Worm (Caenorhabditis elegans): ENCODE data around the gene srx-56.

Gene srx-56

ce11 chrV:7355464-7355863, 18.7 kb upstream of the srx-56 start, which contains the start of gene tag-293:
TSS of gene tag-293 (minus strand) at chrV:7355564.
- TF ChIP-seq W03F9.2 (tag; optimal IDR thresholded peaks at IDR 0.05): no peak
- TF ChIP-seq him-1 (tag; optimal IDR thresholded peaks at IDR 0.05): no peak
- no peak for TF ChIP-seq dao-5 (tag; optimal IDR thresholded peaks at IDR 0.05)

ce11 chrV:7356684-7357083, 17.5 kb upstream of the srx-56 start, which contains the start of gene C03G6.21:
TSS of gene C03G6.21 (minus strand) at chrV:7356784.
- TF ChIP-seq W03F9.2 (tag; optimal IDR thresholded peaks at IDR 0.05): no peak
- TF ChIP-seq him-1 (tag; optimal IDR thresholded peaks at IDR 0.05): no peak

- no peak for TF ChIP-seq him-1 (tag; optimal IDR thresholded peaks at IDR 0.05)
- TF ChIP-seq dao-5 (tag; optimal IDR thresholded peaks at IDR 0.05): no peak
- TF ChIP-seq W03F9.2 (tag; optimal IDR thresholded peaks at IDR 0.05): no peak
Measured at ce11 chrV:7357132-7357531, 17.1 kb upstream of the srx-56 start, which contains the start of gene C03G6.6. TSS of gene C03G6.6 (plus strand) at chrV:7357432.

ce11 chrV:7361673-7362072, 12.5 kb upstream of the srx-56 start, which contains the start of gene cyp-35A1:
TSS of gene cyp-35A1 (minus strand) at chrV:7361773.
- TF ChIP-seq him-1 (tag; optimal IDR thresholded peaks at IDR 0.05) (no peak), dao-5 (tag; optimal IDR thresholded peaks at IDR 0.05) (no peak), W03F9.2 (tag; optimal IDR thresholded peaks at IDR 0.05) (no peak)

- TF ChIP-seq him-1 (tag; optimal IDR thresholded peaks at IDR 0.05) (no peak), dao-5 (tag; optimal IDR thresholded peaks at IDR 0.05) (no peak), W03F9.2 (tag; optimal IDR thresholded peaks at IDR 0.05) (no peak)
Measured at ce11 chrV:7364059-7364458, 10.1 kb upstream of the srx-56 start, which contains the start of gene cyp-35A2. TSS of gene cyp-35A2 (minus strand) at chrV:7364182.

- TF ChIP-seq W03F9.2 (tag; optimal IDR thresholded peaks at IDR 0.05) (no peak), dao-5 (tag; optimal IDR thresholded peaks at IDR 0.05) (no peak), him-1 (tag; optimal IDR thresholded peaks at IDR 0.05) (no peak)
Measured at ce11 chrV:7364951-7365350, 9.2 kb upstream of the srx-56 start, which contains the start of gene exc-13. TSS of gene exc-13 (plus strand) at chrV:7365251.

- TF ChIP-seq W03F9.2 (tag; optimal IDR thresholded peaks at IDR 0.05): no peak
- no peak for TF ChIP-seq him-1 (tag; optimal IDR thresholded peaks at IDR 0.05)
- no peak for TF ChIP-seq dao-5 (tag; optimal IDR thresholded peaks at IDR 0.05)
Measured at ce11 chrV:7369578-7369977, 4.6 kb upstream of the srx-56 start, which contains the start of gene srj-14. TSS of gene srj-14 (plus strand) at chrV:7369708.

ce11 chrV:7379384-7379783, 5.2 kb downstream of the srx-56 start, which contains the start of gene srsx-24:
TSS of gene srsx-24 (minus strand) at chrV:7379484.
- no peak for TF ChIP-seq dao-5 (tag; optimal IDR thresholded peaks at IDR 0.05)
- no peak for TF ChIP-seq him-1 (tag; optimal IDR thresholded peaks at IDR 0.05)
- TF ChIP-seq W03F9.2 (tag; optimal IDR thresholded peaks at IDR 0.05): no peak

ce11 chrV:7381008-7381407, 6.8 kb downstream of the srx-56 start, which contains the start of gene C03G6.17:
TSS of gene C03G6.17 (minus strand) at chrV:7381108.
- TF ChIP-seq him-1 (tag; optimal IDR thresholded peaks at IDR 0.05): no peak
- no peak for TF ChIP-seq dao-5 (tag; optimal IDR thresholded peaks at IDR 0.05)
- no peak for TF ChIP-seq W03F9.2 (tag; optimal IDR thresholded peaks at IDR 0.05)

- no peak for TF ChIP-seq dao-5 (tag; optimal IDR thresholded peaks at IDR 0.05)
- TF ChIP-seq W03F9.2 (tag; optimal IDR thresholded peaks at IDR 0.05): no peak
- TF ChIP-seq him-1 (tag; optimal IDR thresholded peaks at IDR 0.05): no peak
Measured at ce11 chrV:7386052-7386573, 11.9 kb downstream of the srx-56 start, which contains the start of gene srp-6. TSS of gene srp-6 (minus strand) at chrV:7386102.

- no peak for TF ChIP-seq him-1 (tag; optimal IDR thresholded peaks at IDR 0.05)
- no peak for TF ChIP-seq dao-5 (tag; optimal IDR thresholded peaks at IDR 0.05)
- TF ChIP-seq W03F9.2 (tag; optimal IDR thresholded peaks at IDR 0.05): no peak
Measured at ce11 chrV:7387755-7388154, 13.6 kb downstream of the srx-56 start, which contains the start of gene C02H6.3. TSS of gene C02H6.3 (minus strand) at chrV:7387855.

- TF ChIP-seq dao-5 (tag; optimal IDR thresholded peaks at IDR 0.05) (no peak), W03F9.2 (tag; optimal IDR thresholded peaks at IDR 0.05) (no peak), him-1 (tag; optimal IDR thresholded peaks at IDR 0.05) (no peak)
Measured at ce11 chrV:7389771-7390170, 15.6 kb downstream of the srx-56 start, which contains the start of gene C02H6.1. TSS of gene C02H6.1 (minus strand) at chrV:7389871.

- no peak for TF ChIP-seq dao-5 (tag; optimal IDR thresholded peaks at IDR 0.05)
- no peak for TF ChIP-seq him-1 (tag; optimal IDR thresholded peaks at IDR 0.05)
- no peak for TF ChIP-seq W03F9.2 (tag; optimal IDR thresholded peaks at IDR 0.05)
Measured at ce11 chrV:7391933-7392332, 17.7 kb downstream of the srx-56 start, which contains the start of gene fbxa-105. TSS of gene fbxa-105 (minus strand) at chrV:7392029.

ce11 chrV:7395359-7395758, 21.2 kb downstream of the srx-56 start, which contains the start of gene srx-9:
TSS of gene srx-9 (minus strand) at chrV:7395459.
- TF ChIP-seq dao-5 (tag; optimal IDR thresholded peaks at IDR 0.05) (no peak), W03F9.2 (tag; optimal IDR thresholded peaks at IDR 0.05) (no peak), him-1 (tag; optimal IDR thresholded peaks at IDR 0.05) (no peak)
